Worm (Caenorhabditis elegans) whole organism, L2 larva: ENCODE results near the gene F54B11.4.

ENCODE experiments used
- R02D3.7 ChIP-seq: fragments of 150-350 bp; optimal IDR thresholded peaks from 2 replicates; lab custom pipeline; 2014; ENCODE audit warnings: missing biosample characterization, missing genetic modification characterization
- unc-55 ChIP-seq: fragments of 150-350 bp; sonication (generic microtip); optimal IDR thresholded peaks from 3 replicates; lab custom pipeline; 2014; ENCODE audit warnings: missing biosample characterization, missing genetic modification reagents, missing genetic modification characterization

Gene F54B11.4

DNA sequence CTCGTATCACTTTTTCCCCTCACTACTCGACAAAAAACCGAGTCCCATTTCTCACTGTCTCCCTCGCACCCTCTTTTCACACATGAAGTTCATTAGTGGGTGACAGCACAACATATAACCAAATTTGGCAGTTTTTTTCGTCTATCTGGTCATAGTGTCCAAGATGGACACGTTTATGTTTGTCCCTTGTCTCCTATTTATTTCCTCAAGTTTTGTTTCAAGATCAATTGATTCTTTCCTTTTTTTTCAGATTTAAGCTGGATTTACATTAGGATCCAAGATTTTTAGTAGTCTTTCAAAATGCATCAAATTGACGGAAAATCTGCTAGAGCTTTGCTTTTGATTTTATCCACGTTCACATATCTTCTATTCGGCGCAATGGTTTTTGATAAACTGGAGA is 47.1 kb downstream of the F54B11.4 start, which contains the start of gene twk-20:
TSS of gene twk-20 (plus strand) at position 301 of the 400 bp plus-strand sequence.
- TF ChIP-seq R02D3.7 (tag; lab: Kevin White, UChicago) (no peak), unc-55 (GFP tag; lab: Kevin White, UChicago) (no peak)
